Worm (Caenorhabditis elegans) whole organism, late embryonic: ENCODE results near the gene R08E3.3.

Experiments
- ama-1 ChIP-seq: fragments of 150-350 bp; optimal IDR thresholded peaks from 2 replicates; lab custom pipeline; 2014
- ceh-2 ChIP-seq: sonication (generic microtip); optimal IDR thresholded peaks from 2 replicates; lab custom pipeline; 2016; ENCODE audit warnings: missing genotype, missing genetic modification characterization, missing compliant biosample characterization
- ceh-9 ChIP-seq: sonication (generic microtip); optimal IDR thresholded peaks from 2 replicates; lab custom pipeline; 2016; ENCODE audit warnings: mild to moderate bottlenecking, missing genetic modification characterization, inconsistent platforms, missing compliant biosample characterization
- che-1 ChIP-seq: sonication (generic microtip); optimal IDR thresholded peaks from 2 replicates; lab custom pipeline; 2016; ENCODE audit warnings: mild to moderate bottlenecking, missing genetic modification characterization, missing compliant biosample characterization
- elt-2 ChIP-seq: sonication (generic microtip); optimal IDR thresholded peaks from 2 replicates; lab custom pipeline; 2016; ENCODE audit warnings: missing genetic modification reagents, missing genetic modification characterization, missing compliant biosample characterization
- elt-4 ChIP-seq: sonication (generic microtip); optimal IDR thresholded peaks from 2 replicates; lab custom pipeline; 2016; ENCODE audit warnings: missing genetic modification characterization, missing compliant biosample characterization
- fkh-10 ChIP-seq: fragments of 150-350 bp; optimal IDR thresholded peaks from 2 replicates; lab custom pipeline; 2014; ENCODE audit warnings: missing biosample characterization, missing genetic modification reagents, missing genetic modification characterization
- fkh-6 ChIP-seq: sonication (generic microtip); optimal IDR thresholded peaks from 2 replicates; lab custom pipeline; 2016; ENCODE audit warnings: missing genetic modification characterization, missing compliant biosample characterization
- nfya-1 ChIP-seq: sonication (generic microtip); optimal IDR thresholded peaks from 2 replicates; lab custom pipeline; 2017; ENCODE audit warnings: missing genetic modification characterization, mild to moderate bottlenecking, missing compliant biosample characterization, antibody characterized with exemption, moderate library complexity
- pag-3 ChIP-seq: sonication (generic microtip); optimal IDR thresholded peaks from 2 replicates; lab custom pipeline; 2016; ENCODE audit warnings: missing compliant biosample characterization, missing genetic modification characterization, borderline replicate concordance
- pha-4 ChIP-seq: fragments of 150-350 bp; optimal IDR thresholded peaks from 2 replicates; lab custom pipeline; 2018; ENCODE audit warnings: missing biosample characterization, missing genetic modification reagents, missing genetic modification characterization
- ref-2 ChIP-seq: sonication (generic microtip); optimal IDR thresholded peaks from 2 replicates; lab custom pipeline; 2016; ENCODE audit warnings: missing genetic modification characterization, missing compliant biosample characterization
- unc-86 ChIP-seq: sonication (generic microtip); optimal IDR thresholded peaks from 2 replicates; lab custom pipeline; 2016; ENCODE audit warnings: missing genetic modification characterization, missing compliant biosample characterization

DNA sequence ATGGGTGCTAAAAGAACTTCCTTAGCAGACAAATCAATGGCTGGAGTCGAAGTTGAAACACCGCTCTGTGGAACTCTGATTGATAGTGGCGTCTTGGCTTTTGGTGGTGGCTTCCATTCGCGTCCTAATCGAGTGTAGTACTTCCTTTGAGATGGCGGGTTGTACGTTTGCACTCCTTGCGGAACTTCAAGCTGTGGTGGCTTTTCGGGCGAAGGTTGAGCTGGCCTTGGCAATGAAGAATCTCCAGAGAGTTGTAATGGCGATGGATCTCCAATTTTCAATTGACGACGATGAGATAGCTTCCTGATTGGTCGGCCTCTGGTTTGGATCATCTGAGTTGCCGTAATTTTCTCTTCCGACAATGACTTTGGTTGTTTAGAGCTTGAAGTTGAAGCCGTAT is 22.3 kb downstream of the R08E3.3 start:
- TF ChIP-seq elt-4 (tag; lab: Kevin White, UChicago) (no peak), ama-1 (no peak), unc-86 (tag; lab: Kevin White, UChicago) (no peak), ceh-9 (tag; lab: Kevin White, UChicago) (no peak), elt-2 (tag; lab: Kevin White, UChicago) (no peak), che-1 (tag; lab: Kevin White, UChicago) (no peak), ceh-2 (tag; lab: Kevin White, UChicago) (no peak), ref-2 (tag; lab: Kevin White, UChicago) (no peak), nfya-1 (tag; lab: Kevin White, UChicago) (no peak), fkh-6 (tag; lab: Kevin White, UChicago) (no peak), fkh-10 (GFP tag; lab: Kevin White, UChicago) (no peak), pag-3 (tag; lab: Kevin White, UChicago) (no peak), pha-4 (tag; lab: Kevin White, UChicago) (no peak)
